Worm (Caenorhabditis elegans) whole organism, mixed stage, embryonic: ENCODE results near the gene atp-2.

Experiments
- nhr-12 ChIP-seq: fragments of 150-350 bp; optimal IDR thresholded peaks from 2 replicates; lab custom pipeline; 2014; ENCODE audit warnings: missing biosample characterization, missing genetic modification characterization
- snpc-4 ChIP-seq: fragments of 150-350 bp; optimal IDR thresholded peaks from 2 replicates; lab custom pipeline; 2014; ENCODE audit warnings: missing biosample characterization, missing genetic modification characterization

- TF ChIP-seq nhr-12 (tag; lab: Kevin White, UChicago) (no peak), snpc-4 (no peak)
Measured at ce11 chrIII:5228839-5229238, 622 bp downstream of the atp-2 start.
